Fruit fly (Drosophila melanogaster) whole organism, adult: Measurements from ENCODE around the gene PIG-K.

Experiments
- CG11617 ChIP-seq: fragments of 200-800 bp; sonication (Bioruptor generic); optimal IDR thresholded peaks from 2 replicates; lab custom pipeline; 2017; ENCODE audit warnings: mild to moderate bottlenecking, missing biosample characterization, missing genetic modification reagents, missing genetic modification characterization
- CG12768 ChIP-seq: fragments of 200-800 bp; sonication (Bioruptor generic); optimal IDR thresholded peaks from 2 replicates; lab custom pipeline; 2017; ENCODE audit warnings: missing biosample characterization, missing genetic modification characterization, mild to moderate bottlenecking, moderate library complexity, missing genetic modification reagents
- CG14711 ChIP-seq: fragments of 200-800 bp; sonication (Bioruptor generic); optimal IDR thresholded peaks from 2 replicates; lab custom pipeline; 2018; ENCODE audit warnings: missing biosample characterization, mild to moderate bottlenecking, missing genetic modification characterization, moderate library complexity
- CG33017 ChIP-seq: fragments of 200-800 bp; sonication (Bioruptor generic); optimal IDR thresholded peaks from 2 replicates; lab custom pipeline; 2018; ENCODE audit warnings: missing biosample characterization, mild to moderate bottlenecking, missing genetic modification characterization, moderate library complexity
- CG5204 ChIP-seq: fragments of 200-800 bp; sonication (Bioruptor generic); optimal IDR thresholded peaks from 2 replicates; lab custom pipeline; 2016; ENCODE audit warnings: missing biosample characterization, missing genetic modification characterization
- CG7045 ChIP-seq: fragments of 200-800 bp; sonication (Bioruptor generic); optimal IDR thresholded peaks from 2 replicates; lab custom pipeline; 2017; ENCODE audit warnings: missing biosample characterization, mild to moderate bottlenecking, missing genetic modification characterization
- CG7101 ChIP-seq: fragments of 200-800 bp; sonication (Bioruptor generic); optimal IDR thresholded peaks from 2 replicates; lab custom pipeline; 2018; ENCODE audit warnings: missing biosample characterization, mild to moderate bottlenecking, missing genetic modification characterization, moderate library complexity
- Clk ChIP-seq: fragments of 200-800 bp; sonication (Bioruptor generic); optimal IDR thresholded peaks from 2 replicates; lab custom pipeline; 2017; ENCODE audit warnings: missing biosample characterization, missing genetic modification characterization
- Crg-1 ChIP-seq: fragments of 200-800 bp; sonication (Bioruptor generic); optimal IDR thresholded peaks from 2 replicates; lab custom pipeline; 2016; ENCODE audit warnings: missing biosample characterization, missing genetic modification characterization
- Hr96 ChIP-seq: fragments of 200-800 bp; sonication (Bioruptor generic); optimal IDR thresholded peaks from 2 replicates; lab custom pipeline; 2016; ENCODE audit warnings: missing biosample characterization, missing genetic modification characterization
- Mnt ChIP-seq: fragments of 200-800 bp; sonication (Bioruptor generic); optimal IDR thresholded peaks from 2 replicates; lab custom pipeline; 2016; ENCODE audit warnings: missing biosample characterization, mild to moderate bottlenecking, missing genetic modification characterization
- cic ChIP-seq: fragments of 200-800 bp; sonication (Bioruptor generic); optimal IDR thresholded peaks from 2 replicates; lab custom pipeline; 2017; ENCODE audit warnings: missing biosample characterization, mild to moderate bottlenecking, missing genetic modification characterization, moderate library complexity
- ovo ChIP-seq: fragments of 200-800 bp; sonication (Bioruptor generic); optimal IDR thresholded peaks from 2 replicates; lab custom pipeline; 2016; ENCODE audit warnings: missing biosample characterization, missing genetic modification characterization

- TF ChIP-seq Crg-1 (GFP tag; lab: Kevin White, UChicago), result no peak
- no peak for TF ChIP-seq Clk (GFP tag; lab: Kevin White, UChicago)
- TF ChIP-seq CG33017 (tag; lab: Kevin White, UChicago), result no peak
- TF ChIP-seq cic (GFP tag; lab: Kevin White, UChicago), result peak; percentile 49
- peak; percentile 95 for TF ChIP-seq Mnt (GFP tag; lab: Kevin White, UChicago)
- no peak for TF ChIP-seq CG7045 (GFP tag; lab: Kevin White, UChicago)
- TF ChIP-seq CG14711 (tag; lab: Kevin White, UChicago), result peak; percentile 36
- no peak for TF ChIP-seq CG5204 (GFP tag; lab: Kevin White, UChicago)
- TF ChIP-seq CG12768 (GFP tag; lab: Kevin White, UChicago), result peak; percentile 27
- TF ChIP-seq Hr96 (GFP tag; lab: Kevin White, UChicago), result peak; percentile 48
- TF ChIP-seq CG11617 (GFP tag; lab: Kevin White, UChicago), result no peak
- TF ChIP-seq ovo (GFP tag; lab: Kevin White, UChicago), result no peak
- TF ChIP-seq CG7101 (tag; lab: Kevin White, UChicago), result peak; percentile 47
Measured at dm6 chrX:1975879-1976601, 33.1 kb downstream of the PIG-K start.
